Fruit fly (Drosophila melanogaster): ENCODE results near the gene r.

r gene

dm6 chrX:16690499-16690898 is 35.3 kb downstream of the r start:
- TF ChIP-seq toe (GFP tag; optimal IDR thresholded peaks at IDR 0.05): no peak
- TF ChIP-seq bab1 (GFP tag; optimal IDR thresholded peaks at IDR 0.05): no peak
- no peak for TF ChIP-seq pad (GFP tag; optimal IDR thresholded peaks at IDR 0.05)
- no peak for TF ChIP-seq CG14711 (tag; optimal IDR thresholded peaks at IDR 0.05)
- TF ChIP-seq CG7045 (GFP tag; optimal IDR thresholded peaks at IDR 0.05): no peak
- TF ChIP-seq Crg-1 (GFP tag; optimal IDR thresholded peaks at IDR 0.05): no peak
- no peak for TF ChIP-seq CG1620 (GFP tag; optimal IDR thresholded peaks at IDR 0.05)
- TF ChIP-seq Hr96 (GFP tag; optimal IDR thresholded peaks at IDR 0.05): no peak
- no peak for TF ChIP-seq Clk (GFP tag; optimal IDR thresholded peaks at IDR 0.05)
- TF ChIP-seq ovo (GFP tag; optimal IDR thresholded peaks at IDR 0.05): no peak
- no peak for TF ChIP-seq cnc (optimal IDR thresholded peaks at IDR 0.05)
- TF ChIP-seq CG7101 (tag; optimal IDR thresholded peaks at IDR 0.05): no peak

- TF ChIP-seq CG7101 (tag; optimal IDR thresholded peaks at IDR 0.05): peak; percentile 73
- no peak for TF ChIP-seq cic (GFP tag; optimal IDR thresholded peaks at IDR 0.05)
- TF ChIP-seq Clk (GFP tag; optimal IDR thresholded peaks at IDR 0.05): peak; percentile 19
- peak; percentile 64 for TF ChIP-seq CG7045 (GFP tag; optimal IDR thresholded peaks at IDR 0.05)
- TF ChIP-seq ovo (GFP tag; optimal IDR thresholded peaks at IDR 0.05): no peak
- TF ChIP-seq toe (GFP tag; optimal IDR thresholded peaks at IDR 0.05): no peak
- TF ChIP-seq CG5204 (GFP tag; optimal IDR thresholded peaks at IDR 0.05): peak; percentile 54
- TF ChIP-seq CG14711 (tag; optimal IDR thresholded peaks at IDR 0.05): peak; percentile 71
- no peak for TF ChIP-seq Hr96 (GFP tag; optimal IDR thresholded peaks at IDR 0.05)
- peak; percentile 61 for TF ChIP-seq CG33017 (tag; optimal IDR thresholded peaks at IDR 0.05)
- no peak for TF ChIP-seq CG1620 (GFP tag; optimal IDR thresholded peaks at IDR 0.05)
- peak; percentile 66 for TF ChIP-seq bab1 (GFP tag; optimal IDR thresholded peaks at IDR 0.05)
- TF ChIP-seq pad (GFP tag; optimal IDR thresholded peaks at IDR 0.05): peak; percentile 22
- TF ChIP-seq CG11617 (GFP tag; optimal IDR thresholded peaks at IDR 0.05): no peak
- no peak for TF ChIP-seq kay (GFP tag; ENCODE audit: borderline replicate concordance)
- peak; percentile 6 for TF ChIP-seq tj (GFP tag; optimal IDR thresholded peaks at IDR 0.05)
- no peak for TF ChIP-seq Mnt (GFP tag; optimal IDR thresholded peaks at IDR 0.05)
- peak; percentile 42 for TF ChIP-seq CG12768 (GFP tag; optimal IDR thresholded peaks at IDR 0.05)
- TF ChIP-seq cnc (optimal IDR thresholded peaks at IDR 0.05): no peak
- no peak for TF ChIP-seq Crg-1 (GFP tag; optimal IDR thresholded peaks at IDR 0.05)
Measured at dm6 chrX:16691440-16691839, 36.3 kb downstream of the r start.

dm6 chrX:16692325-16692724 is 37.2 kb downstream of the r start:
- no peak for TF ChIP-seq Clk (GFP tag; optimal IDR thresholded peaks at IDR 0.05)
- TF ChIP-seq Mnt (GFP tag; optimal IDR thresholded peaks at IDR 0.05): no peak
- TF ChIP-seq ovo (GFP tag; optimal IDR thresholded peaks at IDR 0.05): no peak
- TF ChIP-seq CG7045 (GFP tag; optimal IDR thresholded peaks at IDR 0.05): no peak
- peak; percentile 0 for TF ChIP-seq CG7101 (tag; optimal IDR thresholded peaks at IDR 0.05)
- TF ChIP-seq CG11617 (GFP tag; optimal IDR thresholded peaks at IDR 0.05): peak; percentile 42

- TF ChIP-seq cnc (optimal IDR thresholded peaks at IDR 0.05) (no peak), pad (GFP tag; optimal IDR thresholded peaks at IDR 0.05) (peak; percentile 34), CG33017 (tag; optimal IDR thresholded peaks at IDR 0.05) (no peak), Crg-1 (GFP tag; optimal IDR thresholded peaks at IDR 0.05) (no peak)
Measured at dm6 chrX:16693805-16694387, 38.7 kb downstream of the r start.

- peak; percentile 90 for TF ChIP-seq ovo (GFP tag; optimal IDR thresholded peaks at IDR 0.05)
- peak; percentile 36 for TF ChIP-seq cic (GFP tag; optimal IDR thresholded peaks at IDR 0.05)
- TF ChIP-seq Hr96 (GFP tag; optimal IDR thresholded peaks at IDR 0.05): no peak
- no peak for TF ChIP-seq tj (GFP tag; optimal IDR thresholded peaks at IDR 0.05)
- peak; percentile 23 for TF ChIP-seq CG11617 (GFP tag; optimal IDR thresholded peaks at IDR 0.05)
- TF ChIP-seq CG7101 (tag; optimal IDR thresholded peaks at IDR 0.05): peak; percentile 8
- TF ChIP-seq CG14711 (tag; optimal IDR thresholded peaks at IDR 0.05): peak; percentile 48
- peak; percentile 86 for TF ChIP-seq pad (GFP tag; optimal IDR thresholded peaks at IDR 0.05)
Measured at dm6 chrX:16694477-16694876, 39.3 kb downstream of the r start.

dm6 chrX:16694959-16695358 is 39.8 kb downstream of the r start, which contains the start of gene Septin4:
Gene Septin4, minus strand, starts transcription at chrX:16695173.
- TF ChIP-seq CG1620 (GFP tag; optimal IDR thresholded peaks at IDR 0.05) (no peak), kay (GFP tag; ENCODE audit: borderline replicate concordance) (peak; percentile 63)

- TF ChIP-seq CG1620 (GFP tag; optimal IDR thresholded peaks at IDR 0.05) (peak; percentile 31), Mnt (GFP tag; optimal IDR thresholded peaks at IDR 0.05) (no peak), bab1 (GFP tag; optimal IDR thresholded peaks at IDR 0.05) (peak; percentile 9)
Measured at dm6 chrX:16695658-16696181, 40.6 kb downstream of the r start, which contains the start of gene CG4678. Gene CG4678, plus strand, starts transcription at chrX:16696131.
